Fruit fly (Drosophila melanogaster) whole organism, larva: ENCODE measurements around the gene CG10477.

Experiments
- noc ChIP-seq: fragments of 200-800 bp; sonication (Bioruptor generic); optimal IDR thresholded peaks from 3 replicates; lab custom pipeline; 2019; ENCODE audit warnings: missing biosample characterization, mild to moderate bottlenecking, missing genetic modification characterization, moderate library complexity

Gene CG10477

DNA sequence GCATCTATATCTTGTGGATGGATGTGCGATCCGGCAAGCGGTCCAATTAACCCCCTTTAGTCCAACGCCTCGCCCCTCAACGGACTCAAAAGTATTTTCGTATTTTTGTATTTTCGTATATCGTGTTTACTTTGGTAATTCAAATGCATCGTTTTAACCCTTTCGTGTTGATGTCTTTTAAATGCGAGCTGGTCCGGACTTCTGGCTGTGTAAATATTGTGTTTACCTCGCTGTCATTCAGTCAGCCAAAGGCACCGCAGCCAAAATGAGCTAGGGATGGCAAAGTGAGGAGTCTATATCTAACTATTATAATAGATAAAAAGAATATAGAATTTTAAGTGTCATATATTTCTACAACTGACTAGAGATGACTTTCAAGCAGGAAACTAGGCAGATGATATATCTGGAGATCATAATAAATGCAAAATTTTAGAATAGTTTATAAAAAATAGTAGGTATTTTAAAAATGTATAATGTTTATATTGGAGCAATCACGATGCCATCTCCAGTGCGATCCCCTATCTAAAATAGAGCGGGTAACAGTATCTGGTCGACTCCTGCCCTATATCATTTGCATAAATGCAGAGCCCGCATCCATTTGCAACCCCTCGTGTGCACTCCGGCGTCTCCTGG lies 50.7 kb downstream of the CG10477 start:
- no peak for TF ChIP-seq noc (tag; lab: Kevin White, UChicago)
